Worm (Caenorhabditis elegans) whole organism, L4 larva: ENCODE data around the gene F47B7.4.

ENCODE experiments used
- D1046.2 ChIP-seq: fragments of 200-800 bp; sonication (Bioruptor generic); IDR thresholded peaks from 2 replicates; pipeline ENCODE4 v1.3.6; 2022; ENCODE audit warnings: missing genetic modification characterization, missing compliant biosample characterization
- F10B5.3 ChIP-seq: sonication (generic microtip); optimal IDR thresholded peaks from 2 replicates; lab custom pipeline; 2016; ENCODE audit warnings: mild to moderate bottlenecking, missing genetic modification characterization, missing compliant biosample characterization
- F26F4.8 ChIP-seq: fragments of 200-800 bp; sonication (Bioruptor generic); conservative IDR thresholded peaks from 2 replicates; pipeline ENCODE4 v1.3.6; 2022; ENCODE audit warnings: missing genetic modification characterization, missing compliant biosample characterization
- F49E8.2 ChIP-seq: sonication (generic microtip); optimal IDR thresholded peaks from 2 replicates; lab custom pipeline; 2016; ENCODE audit warnings: missing compliant biosample characterization, mild to moderate bottlenecking, missing genetic modification characterization, borderline replicate concordance
- R02D3.7 ChIP-seq: fragments of 150-350 bp; sonication (generic microtip); optimal IDR thresholded peaks from 3 replicates; lab custom pipeline; 2014; ENCODE audit warnings: missing biosample characterization, missing genetic modification characterization
- T20F7.1 ChIP-seq: fragments of 200-800 bp; sonication (Bioruptor generic); optimal IDR thresholded peaks from 2 replicates; lab custom pipeline; 2018; ENCODE audit warnings: mild to moderate bottlenecking, missing genetic modification characterization, missing compliant biosample characterization
- T26A8.4 ChIP-seq: fragments of 200-800 bp; sonication (Bioruptor generic); IDR thresholded peaks from 2 replicates; pipeline ENCODE4 v1.3.6; 2022; ENCODE audit warnings: missing genetic modification characterization, missing compliant biosample characterization
- Y105C5A.15 ChIP-seq: fragments of 200-800 bp; sonication (Bioruptor generic); IDR thresholded peaks from 2 replicates; pipeline ENCODE4 v1.3.6; 2022; ENCODE audit warnings: missing genetic modification characterization, missing compliant biosample characterization
- ZK337.2 ChIP-seq: fragments of 200-800 bp; sonication (Bioruptor generic); IDR thresholded peaks from 2 replicates; pipeline ENCODE4 v1.3.6; 2022; ENCODE audit warnings: missing genetic modification reagents, missing genetic modification characterization, missing compliant biosample characterization
- ZK546.5 ChIP-seq, 2 experiments: sonication (generic microtip); optimal IDR thresholded peaks; 2 replicates each; lab custom pipeline; 2017; ENCODE audit warnings: missing biosample characterization in 2 of 2, missing genetic modification characterization in 2 of 2
- aha-1 ChIP-seq: fragments of 150-350 bp; peaks from one replicate; lab custom pipeline; 2014; ENCODE audit warnings: missing biosample characterization, missing genetic modification characterization
- ceh-28 ChIP-seq: fragments of 150-350 bp; optimal IDR thresholded peaks from 2 replicates; lab custom pipeline; 2014; ENCODE audit warnings: missing biosample characterization, missing genetic modification reagents, missing genetic modification characterization
- ceh-32 ChIP-seq: sonication (generic microtip); optimal IDR thresholded peaks from 2 replicates; lab custom pipeline; 2016; ENCODE audit warnings: mild to moderate bottlenecking, missing genetic modification characterization, missing compliant biosample characterization; ENCODE audit not compliant: poor library complexity
- ces-1 ChIP-seq: fragments of 150-350 bp; sonication (generic microtip); optimal IDR thresholded peaks from 4 replicates; lab custom pipeline; 2014; ENCODE audit warnings: missing biosample characterization, missing genetic modification reagents, missing genetic modification characterization
- ctbp-1 ChIP-seq: fragments of 200-800 bp; sonication (Bioruptor generic); IDR thresholded peaks from 2 replicates; pipeline ENCODE4 v1.3.6; 2022; ENCODE audit warnings: missing genetic modification reagents, missing genetic modification characterization, missing compliant biosample characterization
- daf-12 ChIP-seq: fragments of 150-350 bp; optimal IDR thresholded peaks from 2 replicates; lab custom pipeline; 2014; ENCODE audit warnings: missing biosample characterization, missing genetic modification reagents, missing genetic modification characterization
- daf-19 ChIP-seq: fragments of 200-800 bp; sonication (Bioruptor generic); conservative IDR thresholded peaks from 2 replicates; pipeline ENCODE4 v1.3.6; 2022; ENCODE audit warnings: missing genetic modification characterization, missing compliant biosample characterization
- daf-8 ChIP-seq: fragments of 200-800 bp; sonication (Bioruptor generic); IDR thresholded peaks from 2 replicates; pipeline ENCODE4 v1.3.6; 2022; ENCODE audit warnings: missing genetic modification characterization, missing compliant biosample characterization
- dmd-6 ChIP-seq: fragments of 200-800 bp; sonication (Bioruptor generic); IDR thresholded peaks from 2 replicates; pipeline ENCODE4 v1.3.6; 2022; ENCODE audit warnings: missing genetic modification reagents, missing genetic modification characterization, missing compliant biosample characterization
- duxl-1 ChIP-seq: sonication (generic microtip); optimal IDR thresholded peaks from 2 replicates; lab custom pipeline; 2016; ENCODE audit warnings: mild to moderate bottlenecking, missing genetic modification characterization, moderate library complexity, missing compliant biosample characterization; ENCODE audit not compliant: poor library complexity
- egl-43 ChIP-seq: fragments of 200-800 bp; sonication (Bioruptor generic); IDR thresholded peaks from 2 replicates; pipeline ENCODE4 v1.3.6; 2022; ENCODE audit warnings: missing genetic modification reagents, missing genetic modification characterization, missing compliant biosample characterization
- hlh-11 ChIP-seq: fragments of 200-800 bp; sonication (Bioruptor generic); optimal IDR thresholded peaks from 2 replicates; lab custom pipeline; 2018; ENCODE audit warnings: mild to moderate bottlenecking, missing genetic modification characterization, missing compliant biosample characterization
- lin-13 ChIP-seq: fragments of 150-350 bp; optimal IDR thresholded peaks from 2 replicates; lab custom pipeline; 2014; ENCODE audit warnings: missing biosample characterization, missing genetic modification reagents, missing genetic modification characterization
- lin-29 ChIP-seq: fragments of 200-800 bp; sonication (Bioruptor generic); IDR thresholded peaks from 2 replicates; pipeline ENCODE4 v1.3.6; 2022; ENCODE audit warnings: missing genetic modification reagents, missing genetic modification characterization, missing compliant biosample characterization
- lin-38 ChIP-seq: fragments of 200-800 bp; sonication (Bioruptor generic); IDR thresholded peaks from 2 replicates; pipeline ENCODE4 v1.3.6; 2022; ENCODE audit warnings: missing genetic modification reagents, missing genetic modification characterization, missing compliant biosample characterization
- lsy-2 ChIP-seq, 2 experiments: fragments of 150-350 bp in 1 of 2; sonication (generic microtip) in 1 of 2; optimal IDR thresholded peaks; 2 replicates each; lab custom pipeline; 2014 to 2017; ENCODE audit warnings: missing biosample characterization in 2 of 2, missing genetic modification characterization in 2 of 2
- mes-2 ChIP-seq: sonication (generic microtip); optimal IDR thresholded peaks from 2 replicates; lab custom pipeline; 2016; ENCODE audit warnings: missing genotype, mild to moderate bottlenecking, missing genetic modification characterization, missing compliant biosample characterization; ENCODE audit not compliant: poor library complexity, severe bottlenecking
- mxl-3 ChIP-seq: fragments of 200-800 bp; sonication (Bioruptor generic); optimal IDR thresholded peaks from 2 replicates; lab custom pipeline; 2018; ENCODE audit warnings: mild to moderate bottlenecking, missing genetic modification characterization, missing compliant biosample characterization
- nhr-10 ChIP-seq: fragments of 150-350 bp; optimal IDR thresholded peaks from 2 replicates; lab custom pipeline; 2014; ENCODE audit warnings: missing biosample characterization, missing genetic modification characterization
- nhr-102 ChIP-seq: sonication (generic microtip); optimal IDR thresholded peaks from 2 replicates; lab custom pipeline; 2016; ENCODE audit warnings: mild to moderate bottlenecking, missing genetic modification characterization, moderate library complexity, missing compliant biosample characterization
- nhr-28 ChIP-seq: fragments of 150-350 bp; optimal IDR thresholded peaks from 2 replicates; lab custom pipeline; 2014; ENCODE audit warnings: missing biosample characterization, missing genetic modification characterization
- nhr-6 ChIP-seq: fragments of 150-350 bp; optimal IDR thresholded peaks from 2 replicates; lab custom pipeline; 2014; ENCODE audit warnings: missing biosample characterization, missing genetic modification characterization
- nhr-77 ChIP-seq: fragments of 150-350 bp; optimal IDR thresholded peaks from 2 replicates; lab custom pipeline; 2014; ENCODE audit warnings: missing biosample characterization, missing genetic modification characterization
- pqm-1 ChIP-seq: sonication (generic microtip); optimal IDR thresholded peaks from 2 replicates; lab custom pipeline; 2017; ENCODE audit warnings: missing biosample characterization, missing genetic modification characterization
- rbr-2 ChIP-seq: sonication (generic microtip); optimal IDR thresholded peaks from 2 replicates; lab custom pipeline; 2016; ENCODE audit warnings: missing genotype, missing genetic modification characterization, missing compliant biosample characterization
- sdz-12 ChIP-seq: fragments of 200-800 bp; sonication (Bioruptor generic); optimal IDR thresholded peaks from 2 replicates; lab custom pipeline; 2018; ENCODE audit warnings: mild to moderate bottlenecking, missing genetic modification characterization, missing compliant biosample characterization
- snpc-4 ChIP-seq: fragments of 150-350 bp; optimal IDR thresholded peaks from 2 replicates; lab custom pipeline; 2014; ENCODE audit warnings: missing biosample characterization, missing genetic modification characterization
- unc-62 ChIP-seq, 3 experiments: fragments of 150-350 bp in 1 of 3; sonication (generic microtip); optimal IDR thresholded peaks in 2 of 3; peaks in 1 of 3; 1 replicate in 1 of 3; 2 replicates in 2 of 3; lab custom pipeline; 2014 to 2017; ENCODE audit warnings: missing biosample characterization in 3 of 3, missing genetic modification characterization in 3 of 3, missing genetic modification reagents in 3 of 3, missing genotype in 1 of 3
- vab-7 ChIP-seq: fragments of 200-800 bp; sonication (Bioruptor generic); IDR thresholded peaks from 2 replicates; pipeline ENCODE4 v1.3.6; 2022; ENCODE audit warnings: missing genetic modification reagents, missing genetic modification characterization, missing compliant biosample characterization
- zag-1 ChIP-seq: fragments of 150-350 bp; optimal IDR thresholded peaks from 2 replicates; lab custom pipeline; 2014; ENCODE audit warnings: missing biosample characterization, missing genetic modification characterization
- zfp-3 ChIP-seq: fragments of 200-800 bp; sonication (Bioruptor generic); conservative IDR thresholded peaks from 2 replicates; pipeline ENCODE4 v1.3.6; 2022; ENCODE audit warnings: missing genetic modification reagents, missing genetic modification characterization, missing compliant biosample characterization

F47B7.4 gene

ce11 chrX:3783659-3784058 is 17.2 kb upstream of the F47B7.4 start:
- TF ChIP-seq snpc-4 (tag; lab: Kevin White, UChicago) (no peak), nhr-6 (tag; lab: Kevin White, UChicago) (no peak), R02D3.7 (no peak), nhr-77 (tag; lab: Kevin White, UChicago) (no peak), unc-62 (GFP tag; optimal IDR thresholded peaks at IDR 0.05 in 1 of 2; lab: Kevin White, UChicago) (peak in 1 of 2 experiments; percentile 97), unc-62 (tag; optimal IDR thresholded peaks at IDR 0.05; lab: Kevin White, UChicago) (no peak)

ce11 chrX:3781040-3781439 is 14.6 kb upstream of the F47B7.4 start, which contains the start of gene marg-1:
Gene marg-1, minus strand, starts transcription at chrX:3781140.
- TF ChIP-seq sdz-12 (GFP tag; lab: Kevin White, UChicago) = no peak
- no peak for TF ChIP-seq mxl-3
- TF ChIP-seq aha-1 (tag; lab: Kevin White, UChicago) = peak; percentile 27
- TF ChIP-seq, all 104 proteins: peak for 1

ce11 chrX:3773233-3773632 is 6.8 kb upstream of the F47B7.4 start:
- TF ChIP-seq mxl-3 (peak; percentile 5), nhr-28 (tag; lab: Kevin White, UChicago) (peak; percentile 7), hlh-11 (peak; percentile 14), ctbp-1 (no peak), F49E8.2 (tag; lab: Kevin White, UChicago) (no peak), unc-62 (GFP tag; optimal IDR thresholded peaks at IDR 0.05 in 1 of 2; lab: Kevin White, UChicago) (peak in 1 of 2 experiments; percentile 95), unc-62 (tag; optimal IDR thresholded peaks at IDR 0.05; lab: Kevin White, UChicago) (no peak), aha-1 (tag; lab: Kevin White, UChicago) (peak; percentile 4), pqm-1 (tag; lab: Kevin White, UChicago) (no peak), nhr-102 (no peak), T20F7.1 (no peak), ceh-32 (no peak)
- TF ChIP-seq, all 104 proteins: peak for 5

- TF ChIP-seq rbr-2 (tag; lab: Kevin White, UChicago) = peak; percentile 10
- TF ChIP-seq ces-1 = peak; percentile 31
- TF ChIP-seq unc-62 (GFP tag; optimal IDR thresholded peaks at IDR 0.05 in 1 of 2; lab: Kevin White, UChicago) = no peak
- TF ChIP-seq unc-62 (tag; optimal IDR thresholded peaks at IDR 0.05; lab: Kevin White, UChicago) = no peak
- no peak for TF ChIP-seq lin-29 (GFP tag; lab: Robert Waterston, UW)
- no peak for TF ChIP-seq egl-43 (GFP tag; lab: Robert Waterston, UW)
- TF ChIP-seq mes-2 (tag; lab: Kevin White, UChicago) = peak; percentile 40
- TF ChIP-seq daf-12 (tag; lab: Kevin White, UChicago) = no peak
- no peak for TF ChIP-seq lin-38
Observed at ce11 chrX:3772405-3772804, 6.0 kb upstream of the F47B7.4 start, which contains the start of gene F47B7.2. Gene F47B7.2, plus strand, starts transcription at chrX:3772762.

ce11 chrX:3768717-3769116 is 2.3 kb upstream of the F47B7.4 start, which contains the start of gene F47B7.5:
Gene F47B7.5, minus strand, starts transcription at chrX:3768817.
- TF ChIP-seq D1046.2 (GFP tag; lab: Robert Waterston, UW) = no peak
- no peak for TF ChIP-seq vab-7 (GFP tag; lab: Robert Waterston, UW)
- TF ChIP-seq lin-13 (GFP tag; lab: Kevin White, UChicago) = no peak
- TF ChIP-seq F26F4.8 (GFP tag; lab: Robert Waterston, UW) = no peak
- no peak for TF ChIP-seq F10B5.3 (tag; lab: Kevin White, UChicago)
- no peak for TF ChIP-seq ZK546.5 (tag; optimal IDR thresholded peaks at IDR 0.05; lab: Kevin White, UChicago)
- TF ChIP-seq Y105C5A.15 (GFP tag; lab: Robert Waterston, UW) = no peak
- no peak for TF ChIP-seq zfp-3 (GFP tag; lab: Robert Waterston, UW)
- TF ChIP-seq nhr-10 (tag; lab: Kevin White, UChicago) = no peak
- TF ChIP-seq sdz-12 (GFP tag; lab: Kevin White, UChicago) = no peak
- TF ChIP-seq duxl-1 (tag; lab: Kevin White, UChicago) = no peak
- TF ChIP-seq dmd-6 = no peak
- TF ChIP-seq daf-19 = no peak
- no peak for TF ChIP-seq T26A8.4 (GFP tag; lab: Robert Waterston, UW)
- no peak for TF ChIP-seq zag-1
- no peak for TF ChIP-seq lsy-2 (tag; optimal IDR thresholded peaks at IDR 0.05; lab: Kevin White, UChicago)
- TF ChIP-seq ZK337.2 = no peak
- no peak for TF ChIP-seq daf-8 (GFP tag; lab: Robert Waterston, UW)
- TF ChIP-seq ceh-28 (tag; lab: Kevin White, UChicago) = no peak
